Worm (Caenorhabditis elegans): ENCODE data around the gene C26B9.2.

C26B9.2 gene

ce11 chrX:5311174-5311573, 28.8 kb upstream of the C26B9.2 start:
- TF ChIP-seq blmp-1 (tag; optimal IDR thresholded peaks at IDR 0.05; ENCODE audit: insufficient read depth): no peak
- no peak for TF ChIP-seq gmeb-1 (tag; optimal IDR thresholded peaks at IDR 0.05)
- TF ChIP-seq aly-2 (tag; optimal IDR thresholded peaks at IDR 0.05): no peak
- TF ChIP-seq lin-11 (tag; optimal IDR thresholded peaks at IDR 0.05): no peak
- TF ChIP-seq nhr-23 (tag; optimal IDR thresholded peaks at IDR 0.05): no peak
- TF ChIP-seq ceh-82 (tag; optimal IDR thresholded peaks at IDR 0.05): no peak
- peak; percentile 72 for TF ChIP-seq mab-5 (tag; optimal IDR thresholded peaks at IDR 0.05)
- no peak for TF ChIP-seq nhr-77 (tag; optimal IDR thresholded peaks at IDR 0.05)
- no peak for TF ChIP-seq nhr-129 (tag; optimal IDR thresholded peaks at IDR 0.05)
- TF ChIP-seq mbf-1 (tag; optimal IDR thresholded peaks at IDR 0.05): no peak
- TF ChIP-seq fos-1 (tag; optimal IDR thresholded peaks at IDR 0.05): no peak
- peak; percentile 53 for TF ChIP-seq unc-55 (GFP tag; optimal IDR thresholded peaks at IDR 0.05)
- no peak for TF ChIP-seq lin-39 (tag; optimal IDR thresholded peaks at IDR 0.05)
- no peak for TF ChIP-seq crh-2 (tag; optimal IDR thresholded peaks at IDR 0.05)
- TF ChIP-seq F13H6.1 (tag; optimal IDR thresholded peaks at IDR 0.05): no peak
- peak in 1 of 2 experiments; percentile 22 for TF ChIP-seq mdl-1 (tag; optimal IDR thresholded peaks at IDR 0.05)
- TF ChIP-seq dmd-4 (tag; optimal IDR thresholded peaks at IDR 0.05): no peak

DNA sequence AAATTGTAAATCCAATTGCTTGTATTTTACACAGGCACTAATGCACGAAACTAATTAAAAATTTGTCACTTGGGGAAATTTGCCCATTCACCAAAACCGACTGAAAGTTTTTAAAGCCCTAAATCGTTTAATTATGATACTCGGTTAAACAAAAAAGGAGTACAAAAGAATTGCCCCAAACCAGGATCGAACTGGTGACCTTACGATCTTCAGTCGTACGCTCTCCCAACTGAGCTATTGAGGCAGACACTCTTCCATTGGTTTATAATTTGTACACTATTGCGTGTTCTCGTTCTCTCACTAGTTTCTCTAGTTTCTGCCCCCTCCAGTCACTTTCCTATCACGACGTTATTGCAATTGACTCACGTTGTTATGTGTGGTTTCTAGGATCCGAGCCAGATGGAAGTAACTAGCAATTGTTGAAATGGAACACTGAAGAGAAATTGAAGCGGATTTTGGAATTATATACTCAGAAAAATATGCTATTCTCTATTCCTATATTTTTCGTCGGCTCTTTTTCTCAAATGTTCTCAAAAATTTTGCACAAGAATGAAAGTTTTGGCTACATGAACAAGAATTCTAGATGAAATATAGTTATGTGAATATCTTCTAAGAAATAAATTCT, 20.7 kb upstream of the C26B9.2 start:
- TF ChIP-seq nhr-129 (tag; optimal IDR thresholded peaks at IDR 0.05): peak; percentile 83
- TF ChIP-seq F13H6.1 (tag; optimal IDR thresholded peaks at IDR 0.05): peak; percentile 31
- no peak for TF ChIP-seq snpc-4 (tag; optimal IDR thresholded peaks at IDR 0.05)
- peak; percentile 15 for TF ChIP-seq lin-13 (GFP tag; optimal IDR thresholded peaks at IDR 0.05)
- TF ChIP-seq sma-9 (GFP tag; optimal IDR thresholded peaks at IDR 0.05): peak; percentile 70
- no peak for TF ChIP-seq sma-9 (tag; optimal IDR thresholded peaks at IDR 0.05)
- TF ChIP-seq nhr-25 (tag; optimal IDR thresholded peaks at IDR 0.05): no peak
- no peak for TF ChIP-seq elt-1 (tag; optimal IDR thresholded peaks at IDR 0.05)
- peak; percentile 35 for TF ChIP-seq nhr-21 (tag; optimal IDR thresholded peaks at IDR 0.05)
- peak; percentile 58 for TF ChIP-seq gmeb-1 (tag; optimal IDR thresholded peaks at IDR 0.05)
- TF ChIP-seq Y55F3AM.14 (GFP tag; optimal IDR thresholded peaks at IDR 0.05): peak; percentile 10
- TF ChIP-seq sem-4 (tag; optimal IDR thresholded peaks at IDR 0.05): peak; percentile 25
- peak; percentile 51 for TF ChIP-seq fos-1 (tag; optimal IDR thresholded peaks at IDR 0.05)
- no peak for TF ChIP-seq ZK546.5 (tag; optimal IDR thresholded peaks at IDR 0.05)
- peak in 1 of 2 experiments; percentile 27 for TF ChIP-seq lsy-2 (tag; optimal IDR thresholded peaks at IDR 0.05)
- no peak for TF ChIP-seq aly-2 (tag; optimal IDR thresholded peaks at IDR 0.05)
- peak; percentile 47 for TF ChIP-seq egl-27 (tag; optimal IDR thresholded peaks at IDR 0.05)
- peak; percentile 45 for TF ChIP-seq crh-2 (tag; optimal IDR thresholded peaks at IDR 0.05)
- no peak for TF ChIP-seq skn-1 (tag; optimal IDR thresholded peaks at IDR 0.05)

DNA sequence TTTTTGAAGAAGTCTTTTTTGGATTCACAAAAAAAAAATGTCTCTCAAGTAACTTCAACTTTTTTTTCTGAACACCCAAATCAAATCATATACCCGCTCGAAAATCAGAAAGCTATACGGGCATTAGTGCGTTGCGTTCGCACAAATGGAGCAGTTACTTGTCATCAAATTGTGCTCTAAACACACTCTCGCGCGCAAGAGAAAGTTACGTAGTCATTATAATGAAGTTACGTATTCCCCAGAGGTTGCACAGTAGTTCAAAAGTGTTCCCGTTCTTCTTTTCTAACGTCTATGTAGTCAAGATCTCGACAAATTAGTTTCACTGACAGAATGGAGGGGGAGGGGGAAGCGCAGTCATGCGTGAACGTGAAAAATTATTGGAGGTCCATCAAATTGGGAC, 18.4 kb upstream of the C26B9.2 start:
- TF ChIP-seq ztf-11 (tag; optimal IDR thresholded peaks at IDR 0.05) (no peak), crh-2 (tag; optimal IDR thresholded peaks at IDR 0.05) (no peak), fos-1 (tag; optimal IDR thresholded peaks at IDR 0.05) (no peak)

ce11 chrX:5323287-5323686, 16.7 kb upstream of the C26B9.2 start, which contains the start of gene sto-2:
TSS of gene sto-2 (minus strand) at chrX:5323387.
- TF ChIP-seq nhr-129 (tag; optimal IDR thresholded peaks at IDR 0.05) (no peak), mdl-1 (tag; optimal IDR thresholded peaks at IDR 0.05) (no peak), nhr-77 (tag; optimal IDR thresholded peaks at IDR 0.05) (no peak), ceh-82 (tag; optimal IDR thresholded peaks at IDR 0.05) (no peak), nhr-11 (tag; optimal IDR thresholded peaks at IDR 0.05) (no peak), R02D3.7 (tag; optimal IDR thresholded peaks at IDR 0.05) (no peak), aly-2 (tag; optimal IDR thresholded peaks at IDR 0.05) (no peak), ztf-1 (GFP tag; conservative IDR thresholded peaks at IDR 0.05) (no peak), egl-27 (tag; optimal IDR thresholded peaks at IDR 0.05) (no peak), sma-9 (GFP tag; optimal IDR thresholded peaks at IDR 0.05) (no peak), sma-9 (tag; optimal IDR thresholded peaks at IDR 0.05) (no peak), lin-13 (GFP tag; optimal IDR thresholded peaks at IDR 0.05) (no peak), fos-1 (tag; optimal IDR thresholded peaks at IDR 0.05) (no peak), Y55F3AM.14 (GFP tag; optimal IDR thresholded peaks at IDR 0.05) (no peak), sem-4 (tag; optimal IDR thresholded peaks at IDR 0.05) (no peak), C34F6.9 (tag; optimal IDR thresholded peaks at IDR 0.05) (no peak), lin-11 (tag; optimal IDR thresholded peaks at IDR 0.05) (no peak), F13H6.1 (tag; optimal IDR thresholded peaks at IDR 0.05) (no peak), blmp-1 (tag; optimal IDR thresholded peaks at IDR 0.05; ENCODE audit: insufficient read depth) (no peak), nhr-12 (tag; optimal IDR thresholded peaks at IDR 0.05) (no peak)

Data from whole organism, L2 larva.